Worm (Caenorhabditis elegans) whole organism, L3 larva: ENCODE data around the gene vha-6.

Experiments
- ama-1 ChIP-seq: fragments of 150-350 bp; optimal IDR thresholded peaks from 2 replicates; lab custom pipeline; 2018
- ceh-82 ChIP-seq: fragments of 150-350 bp; optimal IDR thresholded peaks from 2 replicates; lab custom pipeline; 2014; ENCODE audit warnings: missing biosample characterization, missing genetic modification characterization
- fos-1 ChIP-seq: fragments of 150-350 bp; optimal IDR thresholded peaks from 2 replicates; lab custom pipeline; 2014; ENCODE audit warnings: missing biosample characterization, missing genetic modification characterization
- nhr-11 ChIP-seq: fragments of 150-350 bp; optimal IDR thresholded peaks from 2 replicates; lab custom pipeline; 2014; ENCODE audit warnings: missing biosample characterization, missing genetic modification characterization
- nhr-237 ChIP-seq: fragments of 150-350 bp; optimal IDR thresholded peaks from 2 replicates; lab custom pipeline; 2014; ENCODE audit warnings: missing biosample characterization, missing genetic modification characterization
- pha-4 ChIP-seq: fragments of 150-350 bp; optimal IDR thresholded peaks from 2 replicates; lab custom pipeline; 2014; ENCODE audit warnings: missing biosample characterization, missing genetic modification reagents, missing genetic modification characterization
- sea-2 ChIP-seq: fragments of 150-350 bp; sonication (generic microtip); optimal IDR thresholded peaks from 4 replicates; lab custom pipeline; 2014; ENCODE audit warnings: missing biosample characterization, missing genetic modification reagents, missing genetic modification characterization
- zag-1 ChIP-seq: fragments of 150-350 bp; optimal IDR thresholded peaks from 2 replicates; lab custom pipeline; 2014; ENCODE audit warnings: missing biosample characterization, missing genetic modification characterization

DNA sequence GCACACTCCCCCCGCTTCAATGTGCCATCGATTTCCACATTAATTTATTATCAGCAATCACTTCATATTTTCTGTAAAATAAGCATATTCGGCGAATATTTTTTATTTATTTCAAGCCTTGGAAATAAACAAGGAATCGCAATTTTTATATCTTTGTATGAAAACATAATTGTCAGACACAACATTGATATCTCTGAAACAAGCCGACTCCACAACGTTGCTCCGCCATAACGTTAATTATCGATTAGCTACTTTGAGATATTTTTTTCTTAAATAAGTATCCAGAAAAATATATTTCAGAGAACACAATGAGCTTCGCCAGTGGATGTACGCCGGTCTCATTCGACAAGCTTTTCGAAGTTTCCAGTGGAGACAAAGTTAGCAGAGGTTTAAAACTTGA lies 5.6 kb upstream of the vha-6 start, which contains the start of gene adbp-1:
- TF ChIP-seq sea-2 (GFP tag; lab: Kevin White, UChicago) (no peak), pha-4 (tag; lab: Kevin White, UChicago) (no peak), ama-1 (lab: Kevin White, UChicago) (no peak), ceh-82 (tag; lab: Kevin White, UChicago) (no peak), fos-1 (tag; lab: Kevin White, UChicago) (no peak), zag-1 (tag; lab: Kevin White, UChicago) (no peak), nhr-11 (tag; lab: Kevin White, UChicago) (no peak), nhr-237 (tag; lab: Kevin White, UChicago) (no peak)
